Worm (Caenorhabditis elegans): ENCODE data around the gene sec-22.
A peak's percentile ranks its signal among the peaks of the same experiment; 100 is the strongest.

Gene sec-22

DNA sequence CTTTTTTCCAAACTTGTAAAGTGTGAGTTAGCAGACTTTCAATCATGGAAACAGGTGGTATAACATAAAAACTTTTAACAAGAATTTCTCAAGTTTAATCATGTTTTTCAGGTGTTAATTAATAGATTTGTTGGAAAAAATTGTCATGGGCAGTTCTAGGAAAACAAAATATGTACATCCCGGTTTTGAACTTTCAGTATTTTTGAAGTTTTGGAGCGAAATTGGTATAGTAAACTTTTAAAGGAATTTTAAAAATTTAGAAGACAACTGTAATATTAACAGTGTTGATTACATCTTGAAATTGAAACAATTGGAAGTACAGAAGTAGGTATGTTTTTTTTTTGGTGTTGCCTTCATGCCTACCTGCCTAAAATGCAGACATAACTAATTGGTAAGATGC is 40.7 kb upstream of the sec-22 start:
- TF ChIP-seq ama-1 (optimal IDR thresholded peaks at IDR 0.05) (no peak), crh-2 (tag; optimal IDR thresholded peaks at IDR 0.05) (no peak), lin-39 (tag; optimal IDR thresholded peaks at IDR 0.05) (no peak), sma-3 (GFP tag; optimal IDR thresholded peaks at IDR 0.05) (no peak), Y55F3AM.14 (GFP tag; optimal IDR thresholded peaks at IDR 0.05) (no peak), ztf-11 (tag; optimal IDR thresholded peaks at IDR 0.05) (no peak), lin-13 (GFP tag; optimal IDR thresholded peaks at IDR 0.05) (no peak), aly-2 (tag; optimal IDR thresholded peaks at IDR 0.05) (no peak), zag-1 (tag; optimal IDR thresholded peaks at IDR 0.05) (no peak), fos-1 (tag; optimal IDR thresholded peaks at IDR 0.05) (no peak), ztf-4 (tag; optimal IDR thresholded peaks at IDR 0.05) (no peak), mdl-1 (tag; optimal IDR thresholded peaks at IDR 0.05) (no peak), C34F6.9 (tag; optimal IDR thresholded peaks at IDR 0.05) (no peak), nhr-12 (tag; optimal IDR thresholded peaks at IDR 0.05) (no peak), nhr-77 (tag; optimal IDR thresholded peaks at IDR 0.05) (no peak)

DNA sequence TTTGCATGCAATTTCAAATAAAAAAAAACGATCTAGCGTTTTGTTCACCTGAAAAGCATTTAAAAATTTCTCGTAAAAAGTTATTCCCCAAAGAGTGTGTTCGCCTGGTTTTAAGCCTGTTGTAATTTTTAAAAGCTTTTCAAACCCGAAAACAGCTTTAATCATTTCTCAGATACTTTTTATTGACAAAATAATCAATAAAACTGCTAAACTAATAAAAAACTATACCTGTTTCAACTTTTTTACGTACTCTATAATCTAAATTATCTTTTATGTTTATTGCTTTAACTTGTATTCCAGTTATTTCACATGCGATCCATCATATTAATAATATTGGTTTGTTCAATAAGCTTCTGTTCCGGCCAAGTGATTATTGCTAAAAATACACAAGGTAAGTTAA is 31.3 kb upstream of the sec-22 start, which contains the start of gene cutl-21:
Gene cutl-21 (plus strand): TSS at position 301 of the 400 bp plus-strand sequence.
- TF ChIP-seq nhr-21 (tag; optimal IDR thresholded peaks at IDR 0.05), result no peak
- no peak for TF ChIP-seq ZK546.5 (tag; optimal IDR thresholded peaks at IDR 0.05)
- no peak for TF ChIP-seq nhr-23 (tag; optimal IDR thresholded peaks at IDR 0.05)
- TF ChIP-seq zag-1 (tag; optimal IDR thresholded peaks at IDR 0.05), result no peak
- TF ChIP-seq fos-1 (tag; optimal IDR thresholded peaks at IDR 0.05), result no peak
- no peak for TF ChIP-seq mdl-1 (tag; optimal IDR thresholded peaks at IDR 0.05)
- no peak for TF ChIP-seq lin-11 (tag; optimal IDR thresholded peaks at IDR 0.05)
- no peak for TF ChIP-seq lin-39 (tag; optimal IDR thresholded peaks at IDR 0.05)
- no peak for TF ChIP-seq ceh-82 (tag; optimal IDR thresholded peaks at IDR 0.05)
- TF ChIP-seq nhr-77 (tag; optimal IDR thresholded peaks at IDR 0.05), result no peak
- no peak for TF ChIP-seq skn-1 (tag; optimal IDR thresholded peaks at IDR 0.05)
- TF ChIP-seq sem-4 (tag; optimal IDR thresholded peaks at IDR 0.05), result no peak
- TF ChIP-seq aly-2 (tag; optimal IDR thresholded peaks at IDR 0.05), result no peak
- no peak for TF ChIP-seq lsy-2 (tag; optimal IDR thresholded peaks at IDR 0.05)
- TF ChIP-seq mbf-1 (tag; optimal IDR thresholded peaks at IDR 0.05), result no peak
- TF ChIP-seq unc-39 (tag; optimal IDR thresholded peaks at IDR 0.05), result no peak

- no peak for TF ChIP-seq zag-1 (tag; optimal IDR thresholded peaks at IDR 0.05)
- TF ChIP-seq nhr-6 (tag; optimal IDR thresholded peaks at IDR 0.05), result peak; percentile 3
- no peak for TF ChIP-seq elt-3 (tag; optimal IDR thresholded peaks at IDR 0.05)
- no peak for TF ChIP-seq crh-2 (tag; optimal IDR thresholded peaks at IDR 0.05)
- TF ChIP-seq nhr-25 (tag; optimal IDR thresholded peaks at IDR 0.05), result peak; percentile 22
- TF ChIP-seq peb-1 (tag; optimal IDR thresholded peaks at IDR 0.05), result no peak
- no peak for TF ChIP-seq nhr-12 (tag; optimal IDR thresholded peaks at IDR 0.05)
- TF ChIP-seq Y55F3AM.14 (GFP tag; optimal IDR thresholded peaks at IDR 0.05), result no peak
- no peak for TF ChIP-seq ama-1 (optimal IDR thresholded peaks at IDR 0.05)
- no peak for TF ChIP-seq lsy-2 (tag; optimal IDR thresholded peaks at IDR 0.05)
- TF ChIP-seq ztf-1 (GFP tag; conservative IDR thresholded peaks at IDR 0.05), result no peak
- no peak for TF ChIP-seq nhr-11 (tag; optimal IDR thresholded peaks at IDR 0.05)
- TF ChIP-seq nhr-129 (tag; optimal IDR thresholded peaks at IDR 0.05), result peak; percentile 4
Measured at ce11 chrX:1005026-1005425, 30.3 kb upstream of the sec-22 start.

DNA sequence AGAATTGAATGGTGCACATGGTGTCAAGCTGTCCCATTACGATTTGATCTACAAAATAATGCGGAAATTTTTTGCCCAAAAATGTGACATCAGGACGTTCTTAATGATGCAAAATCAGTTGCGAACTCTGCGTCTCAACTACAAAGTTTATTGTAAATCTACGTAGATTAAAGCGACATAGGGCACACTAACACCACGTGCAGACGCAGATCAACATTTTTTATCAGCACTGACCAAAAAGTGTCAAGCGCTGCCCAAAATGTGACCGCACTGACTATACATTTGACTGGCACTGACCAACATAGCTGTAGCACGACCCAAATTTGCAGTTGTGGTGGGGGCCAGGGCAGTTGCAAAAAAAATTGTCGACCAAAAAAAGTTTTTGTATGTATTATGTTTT is 25.8 kb upstream of the sec-22 start:
- TF ChIP-seq dmd-4 (tag; optimal IDR thresholded peaks at IDR 0.05) (no peak), lin-11 (tag; optimal IDR thresholded peaks at IDR 0.05) (no peak), nhr-11 (tag; optimal IDR thresholded peaks at IDR 0.05) (no peak), ztf-1 (GFP tag; conservative IDR thresholded peaks at IDR 0.05) (no peak), ama-1 (optimal IDR thresholded peaks at IDR 0.05) (no peak), peb-1 (tag; optimal IDR thresholded peaks at IDR 0.05) (no peak)

ce11 chrX:1010627-1011452 is 24.5 kb upstream of the sec-22 start:
- no peak for TF ChIP-seq mbf-1 (tag; optimal IDR thresholded peaks at IDR 0.05)
- peak; percentile 28 for TF ChIP-seq ama-1 (optimal IDR thresholded peaks at IDR 0.05)
- TF ChIP-seq elt-3 (tag; optimal IDR thresholded peaks at IDR 0.05), result no peak
- peak; percentile 70 for TF ChIP-seq sma-9 (GFP tag; optimal IDR thresholded peaks at IDR 0.05)
- no peak for TF ChIP-seq sma-9 (tag; optimal IDR thresholded peaks at IDR 0.05)
- TF ChIP-seq C34F6.9 (tag; optimal IDR thresholded peaks at IDR 0.05), result peak; percentile 23
- TF ChIP-seq elt-1 (tag; optimal IDR thresholded peaks at IDR 0.05), result no peak
- TF ChIP-seq nhr-129 (tag; optimal IDR thresholded peaks at IDR 0.05), result peak; percentile 70
- TF ChIP-seq gmeb-1 (tag; optimal IDR thresholded peaks at IDR 0.05), result peak; percentile 72
- peak; percentile 20 for TF ChIP-seq blmp-1 (tag; optimal IDR thresholded peaks at IDR 0.05; ENCODE audit: insufficient read depth)
- peak; percentile 49 for TF ChIP-seq F13H6.1 (tag; optimal IDR thresholded peaks at IDR 0.05)
- peak; percentile 80 for TF ChIP-seq nhr-21 (tag; optimal IDR thresholded peaks at IDR 0.05)
- peak; percentile 79 for TF ChIP-seq crh-2 (tag; optimal IDR thresholded peaks at IDR 0.05)
- peak; percentile 37 for TF ChIP-seq egl-27 (tag; optimal IDR thresholded peaks at IDR 0.05)
- TF ChIP-seq unc-39 (tag; optimal IDR thresholded peaks at IDR 0.05), result no peak
- no peak for TF ChIP-seq lin-11 (tag; optimal IDR thresholded peaks at IDR 0.05)
- TF ChIP-seq nhr-6 (tag; optimal IDR thresholded peaks at IDR 0.05), result peak; percentile 38
- TF ChIP-seq sma-3 (GFP tag; optimal IDR thresholded peaks at IDR 0.05), result peak; percentile 77
- peak; percentile 72 for TF ChIP-seq nhr-25 (tag; optimal IDR thresholded peaks at IDR 0.05)
- peak in 1 of 2 experiments; percentile 8 for TF ChIP-seq lsy-2 (tag; optimal IDR thresholded peaks at IDR 0.05)
- no peak for TF ChIP-seq unc-62 (GFP tag; optimal IDR thresholded peaks at IDR 0.05)
- no peak for TF ChIP-seq alr-1 (tag; optimal IDR thresholded peaks at IDR 0.05)
- TF ChIP-seq aly-2 (tag; optimal IDR thresholded peaks at IDR 0.05), result no peak
- TF ChIP-seq fos-1 (tag; optimal IDR thresholded peaks at IDR 0.05), result peak; percentile 73
